Fruit fly (Drosophila melanogaster) whole organism, pupa: Measurements from ENCODE around the gene Sfp38D.

Experiments used
- CG13204 ChIP-seq: fragments of 200-800 bp; sonication (Bioruptor generic); optimal IDR thresholded peaks from 2 replicates; lab custom pipeline; 2018; ENCODE audit warnings: missing biosample characterization, mild to moderate bottlenecking, missing genetic modification characterization, moderate library complexity
- CG17806 ChIP-seq: fragments of 200-800 bp; sonication (Bioruptor generic); optimal IDR thresholded peaks from 2 replicates; lab custom pipeline; 2018; ENCODE audit warnings: missing biosample characterization, mild to moderate bottlenecking, missing genetic modification characterization, moderate library complexity
- CG8301 ChIP-seq: fragments of 200-800 bp; sonication (Bioruptor generic); optimal IDR thresholded peaks from 2 replicates; lab custom pipeline; 2018; ENCODE audit warnings: missing biosample characterization, mild to moderate bottlenecking, missing genetic modification characterization
- Pif1B ChIP-seq: fragments of 200-800 bp; sonication (Bioruptor generic); optimal IDR thresholded peaks from 3 replicates; lab custom pipeline; 2016; ENCODE audit warnings: missing biosample characterization, missing genetic modification characterization
- rn ChIP-seq: fragments of 200-800 bp; sonication (Bioruptor generic); IDR thresholded peaks from 2 replicates; pipeline ENCODE4 v1.3.6; 2022; ENCODE audit warnings: missing biosample characterization, missing genetic modification characterization

dm6 chr2L:20639821-20640220 lies 896 bp upstream of the Sfp38D start, which contains the start of gene CG31680:
- no peak for TF ChIP-seq CG17806
- TF ChIP-seq CG13204 (GFP tag; lab: Kevin White, UChicago): no peak
- TF ChIP-seq rn: no peak
- no peak for TF ChIP-seq CG8301
- no peak for TF ChIP-seq Pif1B (GFP tag; lab: Kevin White, UChicago)
